Fruit fly (Drosophila melanogaster): ENCODE results near the gene Spn77Bc.

The Spn77Bc gene

DNA sequence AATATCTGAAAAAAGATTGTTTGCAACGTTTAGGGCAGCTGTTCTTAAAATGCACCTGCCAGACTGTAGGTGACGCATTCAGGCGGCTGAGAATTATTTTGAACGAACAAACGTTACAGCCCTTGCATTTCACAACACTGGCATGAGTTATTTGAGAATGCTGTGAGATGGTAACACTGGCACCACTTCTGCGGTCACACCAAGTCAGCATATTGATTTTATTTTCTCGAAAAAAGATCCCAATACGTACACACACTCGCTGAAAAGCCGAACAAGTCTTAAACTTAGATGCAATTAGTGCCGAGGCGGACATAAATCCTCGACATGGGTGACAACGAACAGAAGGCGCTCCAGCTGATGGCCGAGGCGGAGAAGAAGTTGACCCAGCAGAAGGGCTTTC lies 29.0 kb upstream of the Spn77Bc start, which contains the start of gene alphaSnap (continued):
- TF ChIP-seq gfzf (GFP tag; optimal IDR thresholded peaks at IDR 0.05) = peak; percentile 85
- peak; percentile 32 for TF ChIP-seq CG3995 (GFP tag; optimal IDR thresholded peaks at IDR 0.05)
- peak; percentile 90 for TF ChIP-seq Med (GFP tag)
- no peak for TF ChIP-seq exex (tag; optimal IDR thresholded peaks at IDR 0.05)
- peak; percentile 6 for TF ChIP-seq Bdp1 (GFP tag; optimal IDR thresholded peaks at IDR 0.05)
- peak; percentile 43; the same call in 1 of the 2 replicates for TF ChIP-seq CG9932 (GFP tag; IDR thresholded peaks at IDR 0.05)
- TF ChIP-seq gsb (GFP tag; IDR thresholded peaks at IDR 0.05) = no peak
- no peak for TF ChIP-seq CG9727 (GFP tag; optimal IDR thresholded peaks at IDR 0.05)
- TF ChIP-seq Sry-β (GFP tag; optimal IDR thresholded peaks at IDR 0.05) = no peak
- TF ChIP-seq CG42726 (GFP tag; IDR thresholded peaks at IDR 0.05; ENCODE audit: partially characterized antibody) = peak; percentile 36; the same call in 1 of the 2 replicates
- no peak for TF ChIP-seq CG30431 (GFP tag; optimal IDR thresholded peaks at IDR 0.05)
- peak; percentile 8 for TF ChIP-seq dmrt11E (tag; optimal IDR thresholded peaks at IDR 0.05)
- peak; percentile 19 for TF ChIP-seq twi (tag; optimal IDR thresholded peaks at IDR 0.05)
- TF ChIP-seq Rfx (GFP tag; IDR thresholded peaks at IDR 0.05) = peak; percentile 61
- peak; percentile 18 for TF ChIP-seq CG30403 (GFP tag; optimal IDR thresholded peaks at IDR 0.05)
- peak; percentile 76 for TF ChIP-seq CG12659 (GFP tag; optimal IDR thresholded peaks at IDR 0.05)
- no peak for TF ChIP-seq CG2202 (tag; optimal IDR thresholded peaks at IDR 0.05)
- TF ChIP-seq HLH3B (GFP tag; IDR thresholded peaks at IDR 0.05) = 0 out of 2 replicates have a peak, but pooled peaks have one; percentile 21
- TF ChIP-seq CG18764 (GFP tag; optimal IDR thresholded peaks at IDR 0.05) = no peak
- peak; percentile 94 for TF ChIP-seq stwl (tag; optimal IDR thresholded peaks at IDR 0.05)
- TF ChIP-seq CG13287 (GFP tag; IDR thresholded peaks at IDR 0.05; ENCODE audit: partially characterized antibody) = peak; percentile 37; the same call in 1 of the 2 replicates
- peak; percentile 19 for TF ChIP-seq CG10209 (GFP tag; optimal IDR thresholded peaks at IDR 0.05)
- TF ChIP-seq ttk (GFP tag; IDR thresholded peaks at IDR 0.05) = no peak
- TF ChIP-seq CG32767 (GFP tag; IDR thresholded peaks at IDR 0.05) = 0 out of 2 replicates have a peak, but pooled peaks have one; percentile 44
- TF ChIP-seq pan (optimal IDR thresholded peaks at IDR 0.05) = no peak
- no peak for TF ChIP-seq pan (GFP tag; optimal IDR thresholded peaks at IDR 0.05 in 1 of 2, IDR thresholded peaks at IDR 0.05 in 1 of 2)
- peak; percentile 14 for TF ChIP-seq CG1647 (GFP tag; optimal IDR thresholded peaks at IDR 0.05)
- TF ChIP-seq CG9609 (GFP tag; optimal IDR thresholded peaks at IDR 0.05) = peak; percentile 41
- peak; percentile 56; the same call in 1 of the 3 replicates for TF ChIP-seq Opbp (GFP tag; IDR thresholded peaks at IDR 0.05; ENCODE audit: partially characterized antibody)
- no peak for TF ChIP-seq Mes4 (GFP tag; optimal IDR thresholded peaks at IDR 0.05)
- TF ChIP-seq Elba2 (GFP tag; optimal IDR thresholded peaks at IDR 0.05) = peak; percentile 66
- no peak for TF ChIP-seq CG4854 (GFP tag; optimal IDR thresholded peaks at IDR 0.05)
- TF ChIP-seq bbx (GFP tag; IDR thresholded peaks at IDR 0.05; ENCODE audit: partially characterized antibody) = peak; percentile 57; the same call in 1 of the 2 replicates
- peak; percentile 41 for TF ChIP-seq Antp (GFP tag; optimal IDR thresholded peaks at IDR 0.05)
- TF ChIP-seq CG15073 (GFP tag; optimal IDR thresholded peaks at IDR 0.05) = no peak
- TF ChIP-seq ci (GFP tag; IDR thresholded peaks at IDR 0.05) = peak; percentile 50; the same call in 1 of the 3 replicates
- peak; percentile 6 for TF ChIP-seq CG4424 (GFP tag; optimal IDR thresholded peaks at IDR 0.05)
- TF ChIP-seq Dp (GFP tag; optimal IDR thresholded peaks at IDR 0.05) = peak; percentile 78
- no peak for TF ChIP-seq toy (GFP tag; IDR thresholded peaks at IDR 0.05)
- peak; percentile 55 for TF ChIP-seq CG3847 (GFP tag; IDR thresholded peaks at IDR 0.05)
- no peak for TF ChIP-seq bcd (GFP tag; optimal IDR thresholded peaks at IDR 0.05)
- no peak for TF ChIP-seq repo (GFP tag; optimal IDR thresholded peaks at IDR 0.05)
- TF ChIP-seq CG10431 (GFP tag; optimal IDR thresholded peaks at IDR 0.05) = no peak
- peak; percentile 39 for TF ChIP-seq CG12155 (GFP tag; optimal IDR thresholded peaks at IDR 0.05)
- TF ChIP-seq CG10979 (tag; optimal IDR thresholded peaks at IDR 0.05) = peak; percentile 9
- TF ChIP-seq dimm (GFP tag; IDR thresholded peaks at IDR 0.05) = no peak
- TF ChIP-seq CG13894 (tag; optimal IDR thresholded peaks at IDR 0.05) = peak; percentile 0
- no peak for TF ChIP-seq CG1602 (GFP tag; optimal IDR thresholded peaks at IDR 0.05)
- no peak for TF ChIP-seq GATAe (GFP tag; conservative IDR thresholded peaks at IDR 0.05)
- TF ChIP-seq chif (GFP tag; optimal IDR thresholded peaks at IDR 0.05) = peak in 1 of 2 experiments; percentile 20
- no peak for TF ChIP-seq Max (GFP tag; optimal IDR thresholded peaks at IDR 0.05)
